Worm (Caenorhabditis elegans) whole organism, late embryonic: ENCODE data around the gene W02B12.12.
A peak's percentile ranks its signal among the peaks of the same experiment; 100 is the strongest.
"Not testable (repeated sequence)": the region's sequence is repeated elsewhere in the genome, so short reads cannot be mapped to it uniquely, and the experiment has no call there.

Source experiments
- C08G9.2 ChIP-seq: sonication (generic microtip); optimal IDR thresholded peaks from 2 replicates; lab custom pipeline; 2016; ENCODE audit warnings: mild to moderate bottlenecking, missing genetic modification characterization, moderate library complexity, missing compliant biosample characterization
- K09A11.1 ChIP-seq: sonication (generic microtip); optimal IDR thresholded peaks from 2 replicates; lab custom pipeline; 2017; ENCODE audit warnings: antibody characterized with exemption, mild to moderate bottlenecking, missing genetic modification characterization, missing compliant biosample characterization; ENCODE audit not compliant: insufficient read depth
- ahr-1 ChIP-seq: sonication (generic microtip); optimal IDR thresholded peaks from 2 replicates; lab custom pipeline; 2016; ENCODE audit warnings: missing genetic modification characterization, missing compliant biosample characterization
- ceh-19 ChIP-seq: fragments of 200-800 bp; sonication (Bioruptor generic); optimal IDR thresholded peaks from 2 replicates; lab custom pipeline; 2018; ENCODE audit warnings: mild to moderate bottlenecking, missing genetic modification characterization, missing compliant biosample characterization
- ceh-2 ChIP-seq: sonication (generic microtip); optimal IDR thresholded peaks from 2 replicates; lab custom pipeline; 2016; ENCODE audit warnings: missing genotype, missing genetic modification characterization, missing compliant biosample characterization
- ceh-22 ChIP-seq: sonication (generic microtip); optimal IDR thresholded peaks from 2 replicates; lab custom pipeline; 2017; ENCODE audit warnings: missing biosample characterization, missing genetic modification characterization
- ceh-24 ChIP-seq: sonication (generic microtip); optimal IDR thresholded peaks from 2 replicates; lab custom pipeline; 2016; ENCODE audit warnings: mild to moderate bottlenecking, missing genetic modification characterization, missing compliant biosample characterization
- ceh-34 ChIP-seq: sonication (generic microtip); optimal IDR thresholded peaks from 2 replicates; lab custom pipeline; 2016; ENCODE audit warnings: mild to moderate bottlenecking, missing genetic modification characterization, missing compliant biosample characterization
- ceh-45 ChIP-seq: fragments of 200-800 bp; sonication (Bioruptor generic); IDR thresholded peaks from 2 replicates; pipeline ENCODE4 v1.3.6; 2022; ENCODE audit warnings: missing genetic modification reagents, missing genetic modification characterization, missing compliant biosample characterization
- ceh-48 ChIP-seq: sonication (generic microtip); optimal IDR thresholded peaks from 2 replicates; lab custom pipeline; 2016; ENCODE audit warnings: missing genetic modification characterization, inconsistent platforms, missing compliant biosample characterization
- ceh-6 ChIP-seq: fragments of 200-800 bp; sonication (Bioruptor generic); optimal IDR thresholded peaks from 2 replicates; lab custom pipeline; 2018; ENCODE audit warnings: mild to moderate bottlenecking, missing genetic modification characterization, missing compliant biosample characterization
- ceh-9 ChIP-seq: sonication (generic microtip); optimal IDR thresholded peaks from 2 replicates; lab custom pipeline; 2016; ENCODE audit warnings: mild to moderate bottlenecking, missing genetic modification characterization, inconsistent platforms, missing compliant biosample characterization
- che-1 ChIP-seq: sonication (generic microtip); optimal IDR thresholded peaks from 2 replicates; lab custom pipeline; 2016; ENCODE audit warnings: mild to moderate bottlenecking, missing genetic modification characterization, missing compliant biosample characterization
- dmd-4 ChIP-seq: sonication (generic microtip); optimal IDR thresholded peaks from 2 replicates; lab custom pipeline; 2016; ENCODE audit warnings: borderline replicate concordance, missing genetic modification characterization, missing compliant biosample characterization
- dve-1 ChIP-seq: sonication (generic microtip); optimal IDR thresholded peaks from 2 replicates; lab custom pipeline; 2017; ENCODE audit warnings: antibody characterized with exemption, mild to moderate bottlenecking, missing genetic modification characterization, missing compliant biosample characterization
- elt-2 ChIP-seq: sonication (generic microtip); optimal IDR thresholded peaks from 2 replicates; lab custom pipeline; 2016; ENCODE audit warnings: missing genetic modification reagents, missing genetic modification characterization, missing compliant biosample characterization
- elt-4 ChIP-seq: sonication (generic microtip); optimal IDR thresholded peaks from 2 replicates; lab custom pipeline; 2016; ENCODE audit warnings: missing genetic modification characterization, missing compliant biosample characterization
- fax-1 ChIP-seq: sonication (generic microtip); optimal IDR thresholded peaks from 2 replicates; lab custom pipeline; 2016; ENCODE audit warnings: missing genotype, missing genetic modification characterization, missing compliant biosample characterization
- fkh-10 ChIP-seq: fragments of 150-350 bp; optimal IDR thresholded peaks from 2 replicates; lab custom pipeline; 2014; ENCODE audit warnings: missing biosample characterization, missing genetic modification reagents, missing genetic modification characterization
- gmeb-2 ChIP-seq: sonication (generic microtip); optimal IDR thresholded peaks from 2 replicates; lab custom pipeline; 2016; ENCODE audit warnings: missing genetic modification characterization, inconsistent platforms, missing compliant biosample characterization
- hlh-30 ChIP-seq: sonication (generic microtip); optimal IDR thresholded peaks from 2 replicates; lab custom pipeline; 2017; ENCODE audit warnings: antibody characterized with exemption, missing genetic modification characterization, missing compliant biosample characterization; ENCODE audit not compliant: insufficient read depth
- hlh-6 ChIP-seq: sonication (generic microtip); optimal IDR thresholded peaks from 2 replicates; lab custom pipeline; 2016; ENCODE audit warnings: missing genotype, missing genetic modification characterization, missing compliant biosample characterization
- lim-6 ChIP-seq: sonication (generic microtip); optimal IDR thresholded peaks from 2 replicates; lab custom pipeline; 2016; ENCODE audit warnings: missing genetic modification characterization, missing compliant biosample characterization
- lin-11 ChIP-seq: fragments of 200-800 bp; sonication (Bioruptor generic); optimal IDR thresholded peaks from 2 replicates; lab custom pipeline; 2018; ENCODE audit warnings: mild to moderate bottlenecking, missing genetic modification characterization, missing compliant biosample characterization
- madf-2 ChIP-seq: sonication (generic microtip); optimal IDR thresholded peaks from 2 replicates; lab custom pipeline; 2017; ENCODE audit warnings: missing genetic modification characterization, missing compliant biosample characterization
- nfya-1 ChIP-seq: sonication (generic microtip); optimal IDR thresholded peaks from 2 replicates; lab custom pipeline; 2017; ENCODE audit warnings: missing genetic modification characterization, mild to moderate bottlenecking, missing compliant biosample characterization, antibody characterized with exemption, moderate library complexity
- nhr-232 ChIP-seq: sonication (generic microtip); optimal IDR thresholded peaks from 2 replicates; lab custom pipeline; 2016; ENCODE audit warnings: missing genetic modification characterization, missing compliant biosample characterization
- npax-4 ChIP-seq: sonication (generic microtip); optimal IDR thresholded peaks from 2 replicates; lab custom pipeline; 2016; ENCODE audit warnings: missing genetic modification characterization, missing compliant biosample characterization
- pat-9 ChIP-seq: fragments of 200-800 bp; sonication (Bioruptor generic); optimal IDR thresholded peaks from 2 replicates; lab custom pipeline; 2018; ENCODE audit warnings: mild to moderate bottlenecking, missing genetic modification characterization, moderate library complexity, missing compliant biosample characterization
- pha-4 ChIP-seq: fragments of 150-350 bp; optimal IDR thresholded peaks from 2 replicates; lab custom pipeline; 2018; ENCODE audit warnings: missing biosample characterization, missing genetic modification reagents, missing genetic modification characterization
- rnt-1 ChIP-seq: sonication (generic microtip); optimal IDR thresholded peaks from 2 replicates; lab custom pipeline; 2016; ENCODE audit warnings: missing genetic modification characterization, missing compliant biosample characterization
- sox-2 ChIP-seq: fragments of 200-800 bp; sonication (Bioruptor generic); IDR thresholded peaks from 2 replicates; pipeline ENCODE4 v1.3.6; 2022; ENCODE audit warnings: missing genetic modification reagents, missing genetic modification characterization, missing compliant biosample characterization
- tbx-7 ChIP-seq: sonication (generic microtip); optimal IDR thresholded peaks from 2 replicates; lab custom pipeline; 2016; ENCODE audit warnings: missing genotype, missing genetic modification characterization, missing compliant biosample characterization
- unc-3 ChIP-seq, 2 experiments: fragments of 200-800 bp in 1 of 2; sonication (Bioruptor generic) in 1 of 2; sonication (generic microtip) in 1 of 2; conservative IDR thresholded peaks in 1 of 2; optimal IDR thresholded peaks in 1 of 2; 2 replicates each; pipeline versions ENCODE4 v1.3.6 to Lab custom; 2016 to 2022; ENCODE audit warnings: missing compliant biosample characterization in 2 of 2, missing genetic modification characterization in 2 of 2, missing genetic modification reagents in 1 of 2
- unc-42 ChIP-seq: sonication (generic microtip); optimal IDR thresholded peaks from 2 replicates; lab custom pipeline; 2016; ENCODE audit warnings: missing genotype, missing genetic modification characterization, missing compliant biosample characterization
- ztf-16 ChIP-seq: sonication (generic microtip); optimal IDR thresholded peaks from 2 replicates; lab custom pipeline; 2017; ENCODE audit warnings: missing genetic modification characterization, missing compliant biosample characterization

The W02B12.12 gene

ce11 chrII:11448753-11449152 is 30.2 kb downstream of the W02B12.12 start, which contains the start of gene W02B12.1:
W02B12.1 (plus strand) TSS chrII:11449021.
- TF ChIP-seq elt-2 (tag; lab: Kevin White, UChicago) (peak; percentile 40), elt-4 (no peak), lim-6 (tag; lab: Kevin White, UChicago) (no peak)

- TF ChIP-seq fax-1 (tag; lab: Kevin White, UChicago) (no peak), K09A11.1 (tag; lab: Kevin White, UChicago) (no peak), ceh-24 (tag; lab: Kevin White, UChicago) (no peak), pat-9 (no peak), unc-42 (tag; lab: Kevin White, UChicago) (no peak), ceh-22 (tag; lab: Kevin White, UChicago) (no peak), lin-11 (tag; lab: Kevin White, UChicago) (no peak), ceh-2 (tag; lab: Kevin White, UChicago) (no peak), dmd-4 (tag; lab: Kevin White, UChicago) (no peak), nhr-232 (tag; lab: Kevin White, UChicago) (no peak), madf-2 (no peak), ahr-1 (no peak), sox-2 (no peak), rnt-1 (tag; lab: Kevin White, UChicago) (no peak)
Measured at ce11 chrII:11444973-11445372, 34.0 kb downstream of the W02B12.12 start, which contains the start of gene W02B12.13. W02B12.13 (plus strand) TSS chrII:11445273.

- TF ChIP-seq ceh-45 (GFP tag; lab: Robert Waterston, UW) (no peak), ztf-16 (tag; lab: Kevin White, UChicago) (no peak)
- TF ChIP-seq, all 69 proteins: peak for 0
Measured at ce11 chrII:11443862-11444261, 35.1 kb downstream of the W02B12.12 start, which contains the start of gene adbp-1. adbp-1 (plus strand) TSS chrII:11444162.

DNA sequence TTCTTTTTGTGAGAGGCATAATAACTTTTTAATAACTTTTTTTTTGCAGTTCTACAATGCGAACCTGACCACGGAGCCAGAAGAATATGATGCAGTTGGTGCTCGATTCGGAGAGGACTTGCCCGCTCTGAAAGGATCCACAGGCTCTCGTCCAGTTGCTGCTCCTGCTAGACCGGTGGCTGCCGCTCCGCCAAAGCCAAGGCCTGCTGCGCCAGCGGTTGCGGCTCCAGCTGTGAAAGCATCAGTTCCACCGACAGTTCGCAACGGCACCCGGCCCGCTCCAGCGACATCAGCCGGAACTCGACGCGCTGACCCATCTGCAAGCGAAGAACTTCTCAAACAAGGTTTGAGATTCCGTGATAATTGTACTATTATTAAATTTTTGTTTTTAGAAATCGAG is 35.8 kb downstream of the W02B12.12 start:
- TF ChIP-seq che-1 (tag; lab: Kevin White, UChicago) (no peak), C08G9.2 (peak; percentile 8), hlh-6 (tag; lab: Kevin White, UChicago) (peak; percentile 23)

ce11 chrII:11442425-11442824 is 36.6 kb downstream of the W02B12.12 start, which contains the start of gene ebp-2:
ebp-2 (plus strand) TSS chrII:11442725.
- TF ChIP-seq dve-1 (tag; lab: Kevin White, UChicago); ztf-16 (tag; lab: Kevin White, UChicago); ceh-45 (GFP tag; lab: Robert Waterston, UW): not testable (repeated sequence)

ce11 chrII:11440265-11440664 is 38.7 kb downstream of the W02B12.12 start, which contains the start of gene VW02B12L.2:
VW02B12L.2 (minus strand) TSS chrII:11440329.
- TF ChIP-seq gmeb-2 (tag; lab: Kevin White, UChicago) (no peak), ceh-48 (tag; lab: Kevin White, UChicago) (no peak), fkh-10 (no peak), hlh-30 (tag; lab: Kevin White, UChicago) (no peak), ceh-6 (GFP tag; lab: Kevin White, UChicago) (no peak), unc-42 (tag; lab: Kevin White, UChicago) (peak; percentile 93), ceh-19 (GFP tag; lab: Kevin White, UChicago) (no peak)

DNA sequence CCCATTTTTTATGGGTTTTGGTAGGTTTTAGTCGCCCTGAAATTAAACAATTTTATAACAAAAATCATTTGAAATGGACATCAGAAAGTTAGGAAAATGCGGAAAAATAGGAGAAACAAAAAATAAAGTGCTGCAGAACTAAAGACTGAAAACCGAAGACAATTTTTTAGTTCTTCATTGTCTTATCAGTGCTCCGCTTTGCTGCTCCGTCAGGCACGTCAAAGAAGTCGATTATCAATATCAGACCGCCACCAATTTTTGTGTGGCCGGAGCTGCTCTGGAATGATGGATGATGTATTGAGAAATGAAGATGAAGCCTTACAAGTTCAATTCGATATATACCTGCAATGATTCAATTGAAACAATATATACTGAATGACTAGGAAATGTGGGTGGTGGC is 40.6 kb downstream of the W02B12.12 start, which contains the start of gene vha-6:
Gene vha-6 (minus strand): TSS at position 36 of the 400 bp plus-strand sequence.
- no peak for TF ChIP-seq ceh-24 (tag; lab: Kevin White, UChicago)
- no peak for TF ChIP-seq pha-4 (tag; lab: Kevin White, UChicago)
- TF ChIP-seq nfya-1 (tag; lab: Kevin White, UChicago), result no peak
- no peak for TF ChIP-seq ceh-34 (tag; lab: Kevin White, UChicago)
- TF ChIP-seq madf-2, result no peak
- TF ChIP-seq npax-4, result no peak
- TF ChIP-seq tbx-7 (tag; lab: Kevin White, UChicago), result no peak
- no peak for TF ChIP-seq K09A11.1 (tag; lab: Kevin White, UChicago)
- TF ChIP-seq ceh-22 (tag; lab: Kevin White, UChicago), result no peak
- TF ChIP-seq ceh-9 (tag; lab: Kevin White, UChicago), result no peak
- no peak for TF ChIP-seq ahr-1
- TF ChIP-seq unc-3 (GFP tag; conservative IDR thresholded peaks at IDR 0.05; lab: Robert Waterston, UW), result no peak
- TF ChIP-seq unc-3 (tag; optimal IDR thresholded peaks at IDR 0.05; lab: Kevin White, UChicago), result no peak
- no peak for TF ChIP-seq gmeb-2 (tag; lab: Kevin White, UChicago)
